Worm (Caenorhabditis elegans): ENCODE results near the gene gon-1.

ce11 chrIV:9982226-9982794 is 29.1 kb upstream of the gon-1 start, which contains the start of gene rrp-1:
- TF ChIP-seq ama-1 (optimal IDR thresholded peaks at IDR 0.05) (no peak), ama-1 (GFP tag; optimal IDR thresholded peaks at IDR 0.05) (no peak), nfya-1 (tag; optimal IDR thresholded peaks at IDR 0.05; ENCODE audit: borderline replicate concordance, insufficient read depth) (no peak), mes-4 (tag; optimal IDR thresholded peaks at IDR 0.05) (no peak), unc-62 (GFP tag; optimal IDR thresholded peaks at IDR 0.05) (no peak), F33H1.4 (GFP tag; IDR thresholded peaks at IDR 0.05) (no peak), akir-1 (GFP tag; optimal IDR thresholded peaks at IDR 0.05) (no peak), ets-4 (GFP tag; optimal IDR thresholded peaks at IDR 0.05) (no peak), nhr-90 (tag; optimal IDR thresholded peaks at IDR 0.05) (no peak), aptf-3 (GFP tag; IDR thresholded peaks at IDR 0.05) (no peak), repo-1 (tag; optimal IDR thresholded peaks at IDR 0.05) (no peak), ceh-58 (GFP tag; IDR thresholded peaks at IDR 0.05) (no peak), D2030.7 (GFP tag; IDR thresholded peaks at IDR 0.05) (no peak), F10E7.11 (tag; optimal IDR thresholded peaks at IDR 0.05) (no peak)
